Fruit fly (Drosophila melanogaster) whole organism, embryonic: Measurements from ENCODE around the gene CG8958.
A peak's percentile ranks its signal among the peaks of the same experiment; 100 is the strongest.

ENCODE experiments used
- Blimp-1 ChIP-seq: fragments of 200-800 bp; sonication (Bioruptor generic); optimal IDR thresholded peaks from 3 replicates; lab custom pipeline; 2018; ENCODE audit warnings: missing biosample characterization, missing genetic modification characterization, mild to moderate bottlenecking, moderate library complexity, missing genetic modification reagents
- CG12299 ChIP-seq: fragments of 200-800 bp; sonication (Bioruptor generic); optimal IDR thresholded peaks from 2 replicates; lab custom pipeline; 2018; ENCODE audit warnings: missing biosample characterization, mild to moderate bottlenecking, missing genetic modification characterization
- CG13287 ChIP-seq: fragments of 200-800 bp; sonication (Bioruptor generic); IDR thresholded peaks from 2 replicates; pipeline ENCODE4 v1.3.6; 2022; ENCODE audit warnings: missing biosample characterization, missing genetic modification characterization; ENCODE audit not compliant: partially characterized antibody
- CG14710 ChIP-seq: fragments of 200-800 bp; sonication (Bioruptor generic); optimal IDR thresholded peaks from 3 replicates; lab custom pipeline; 2019; ENCODE audit warnings: missing biosample characterization, mild to moderate bottlenecking, missing genetic modification characterization, moderate library complexity
- CG1529 ChIP-seq: fragments of 200-800 bp; sonication (Bioruptor generic); optimal IDR thresholded peaks from 3 replicates; lab custom pipeline; 2018; ENCODE audit warnings: missing biosample characterization, missing genetic modification characterization
- CG1647 ChIP-seq: fragments of 200-800 bp; sonication (Bioruptor generic); optimal IDR thresholded peaks from 3 replicates; lab custom pipeline; 2016; ENCODE audit warnings: missing biosample characterization, missing genetic modification characterization
- CG2678 ChIP-seq: fragments of 200-800 bp; sonication (Bioruptor generic); optimal IDR thresholded peaks from 3 replicates; lab custom pipeline; 2019; ENCODE audit warnings: missing biosample characterization, mild to moderate bottlenecking, missing genetic modification characterization, moderate library complexity
- CG3407 ChIP-seq: fragments of 200-800 bp; sonication (Bioruptor generic); optimal IDR thresholded peaks from 2 replicates; lab custom pipeline; 2018; ENCODE audit warnings: missing biosample characterization, mild to moderate bottlenecking, missing genetic modification characterization
- CG34422 ChIP-seq: fragments of 200-800 bp; sonication (Bioruptor generic); IDR thresholded peaks from 3 replicates; pipeline ENCODE4 v1.3.6; 2022; ENCODE audit warnings: missing biosample characterization, missing genetic modification characterization
- CG42726 ChIP-seq: fragments of 200-800 bp; sonication (Bioruptor generic); IDR thresholded peaks from 2 replicates; pipeline ENCODE4 v1.3.6; 2022; ENCODE audit warnings: missing biosample characterization, missing genetic modification characterization; ENCODE audit not compliant: partially characterized antibody
- CG4282 ChIP-seq: fragments of 200-800 bp; sonication (Bioruptor generic); optimal IDR thresholded peaks from 2 replicates; lab custom pipeline; 2016; ENCODE audit warnings: missing biosample characterization, missing genetic modification characterization
- CG6175 ChIP-seq: fragments of 200-800 bp; sonication (Bioruptor generic); IDR thresholded peaks from 3 replicates; pipeline ENCODE4 v1.3.6; 2022; ENCODE audit warnings: missing biosample characterization, missing genetic modification characterization
- CG6254 ChIP-seq: fragments of 200-800 bp; sonication (Bioruptor generic); optimal IDR thresholded peaks from 3 replicates; lab custom pipeline; 2017; ENCODE audit warnings: mild to moderate bottlenecking, missing biosample characterization, missing genetic modification reagents, missing genetic modification characterization
- CG8089 ChIP-seq: fragments of 200-800 bp; sonication (Bioruptor generic); optimal IDR thresholded peaks from 3 replicates; lab custom pipeline; 2016; ENCODE audit warnings: missing biosample characterization, missing genetic modification characterization
- CoRest ChIP-seq: fragments of 200-800 bp; sonication (Bioruptor generic); optimal IDR thresholded peaks from 3 replicates; lab custom pipeline; 2018; ENCODE audit warnings: missing biosample characterization, mild to moderate bottlenecking, missing genetic modification characterization, moderate library complexity
- Dfd ChIP-seq, 2 experiments: fragments of >200 bp; optimal IDR thresholded peaks; 2 replicates each; lab custom pipeline; 2017; ENCODE audit warnings: missing biosample characterization in 2 of 2, missing genetic modification characterization in 2 of 2
- Dip2 ChIP-seq: fragments of 200-800 bp; sonication (Bioruptor generic); IDR thresholded peaks from 2 replicates; pipeline ENCODE4 v1.3.6; 2022; ENCODE audit warnings: missing biosample characterization, missing genetic modification characterization
- Doc2 ChIP-seq: fragments of 200-800 bp; sonication (Bioruptor generic); IDR thresholded peaks from 2 replicates; pipeline ENCODE4 v1.3.6; 2022; ENCODE audit warnings: missing biosample characterization, missing genetic modification characterization
- Fer1 ChIP-seq: fragments of 200-800 bp; sonication (Bioruptor generic); optimal IDR thresholded peaks from 2 replicates; lab custom pipeline; 2017; ENCODE audit warnings: missing biosample characterization, mild to moderate bottlenecking, missing genetic modification characterization
- Fer3 ChIP-seq: fragments of 200-800 bp; sonication (Bioruptor generic); optimal IDR thresholded peaks from 2 replicates; lab custom pipeline; 2018; ENCODE audit warnings: missing biosample characterization, mild to moderate bottlenecking, missing genetic modification characterization, moderate library complexity
- H2.0 ChIP-seq: fragments of 200-800 bp; sonication (Bioruptor generic); IDR thresholded peaks from 2 replicates; pipeline ENCODE4 v1.3.6; 2022; ENCODE audit warnings: missing biosample characterization, missing genetic modification characterization
- Mrtf ChIP-seq: fragments of 200-800 bp; sonication (Bioruptor generic); IDR thresholded peaks from 3 replicates; pipeline ENCODE4 v1.3.6; 2022; ENCODE audit warnings: missing biosample characterization, missing genetic modification characterization
- Rfx ChIP-seq: fragments of 200-800 bp; sonication (Bioruptor generic); IDR thresholded peaks from 2 replicates; pipeline ENCODE4 v1.3.6; 2022; ENCODE audit warnings: missing biosample characterization, missing genetic modification characterization
- Sry-δ ChIP-seq: fragments of 200-800 bp; sonication (Bioruptor generic); optimal IDR thresholded peaks from 2 replicates; lab custom pipeline; 2016; ENCODE audit warnings: missing biosample characterization, missing genetic modification characterization
- Xbp1 ChIP-seq: fragments of 200-800 bp; sonication (Bioruptor generic); optimal IDR thresholded peaks from 3 replicates; lab custom pipeline; 2016; ENCODE audit warnings: missing biosample characterization, mild to moderate bottlenecking, missing genetic modification characterization
- ase ChIP-seq: fragments of 200-800 bp; sonication (Bioruptor generic); IDR thresholded peaks from 3 replicates; pipeline ENCODE4 v1.3.6; 2022; ENCODE audit warnings: missing biosample characterization, missing genetic modification characterization
- ato ChIP-seq: fragments of 200-800 bp; sonication (Bioruptor generic); IDR thresholded peaks from 2 replicates; pipeline ENCODE4 v1.3.6; 2022; ENCODE audit warnings: missing biosample characterization, missing genetic modification characterization; ENCODE audit not compliant: partially characterized antibody
- az2 ChIP-seq: fragments of 200-800 bp; sonication (Bioruptor generic); optimal IDR thresholded peaks from 3 replicates; lab custom pipeline; 2016; ENCODE audit warnings: missing biosample characterization, missing genetic modification characterization
- corto ChIP-seq: fragments of 200-800 bp; sonication (Bioruptor generic); optimal IDR thresholded peaks from 2 replicates; lab custom pipeline; 2016; ENCODE audit warnings: missing biosample characterization, mild to moderate bottlenecking, missing genetic modification characterization, moderate library complexity
- crol ChIP-seq: fragments of 200-800 bp; sonication (Bioruptor generic); IDR thresholded peaks from 2 replicates; pipeline ENCODE4 v1.3.6; 2022; ENCODE audit warnings: missing biosample characterization, missing genetic modification characterization
- dan ChIP-seq: fragments of 200-800 bp; sonication (Bioruptor generic); IDR thresholded peaks from 2 replicates; pipeline ENCODE4 v1.3.6; 2022; ENCODE audit warnings: missing biosample characterization, missing genetic modification characterization
- dimm ChIP-seq: fragments of 200-800 bp; sonication (Bioruptor generic); IDR thresholded peaks from 2 replicates; pipeline ENCODE4 v1.3.6; 2022; ENCODE audit warnings: missing biosample characterization, missing genetic modification characterization
- dmrt11E ChIP-seq: fragments of 200-800 bp; sonication (Bioruptor generic); optimal IDR thresholded peaks from 3 replicates; lab custom pipeline; 2018; ENCODE audit warnings: missing biosample characterization, mild to moderate bottlenecking, missing genetic modification characterization, moderate library complexity
- ftz-f1 ChIP-seq: fragments of 200-800 bp; sonication (Bioruptor generic); optimal IDR thresholded peaks from 2 replicates; lab custom pipeline; 2016; ENCODE audit warnings: missing biosample characterization, missing genetic modification characterization
- gcm ChIP-seq: fragments of 200-800 bp; sonication (Bioruptor generic); optimal IDR thresholded peaks from 2 replicates; lab custom pipeline; 2019; ENCODE audit warnings: missing biosample characterization, mild to moderate bottlenecking, missing genetic modification characterization, moderate library complexity
- gfzf ChIP-seq: fragments of 200-800 bp; sonication (Bioruptor generic); optimal IDR thresholded peaks from 2 replicates; lab custom pipeline; 2016; ENCODE audit warnings: missing biosample characterization, mild to moderate bottlenecking, missing genetic modification characterization, moderate library complexity
- knrl ChIP-seq: fragments of 200-800 bp; sonication (Bioruptor generic); IDR thresholded peaks from 3 replicates; pipeline ENCODE4 v1.3.6; 2022; ENCODE audit warnings: missing biosample characterization, missing genetic modification characterization; ENCODE audit not compliant: partially characterized antibody
- lilli ChIP-seq: fragments of 200-800 bp; sonication (Bioruptor generic); optimal IDR thresholded peaks from 3 replicates; lab custom pipeline; 2016; ENCODE audit warnings: missing biosample characterization, missing genetic modification characterization
- luna ChIP-seq: fragments of 200-800 bp; sonication (Bioruptor generic); optimal IDR thresholded peaks from 2 replicates; lab custom pipeline; 2016; ENCODE audit warnings: missing biosample characterization, missing genetic modification characterization
- mam ChIP-seq: fragments of 200-800 bp; sonication (Bioruptor generic); optimal IDR thresholded peaks from 3 replicates; lab custom pipeline; 2016; ENCODE audit warnings: missing biosample characterization, missing genetic modification characterization
- onecut ChIP-seq: fragments of 200-800 bp; sonication (Bioruptor generic); IDR thresholded peaks from 2 replicates; pipeline ENCODE4 v1.3.6; 2022; ENCODE audit warnings: missing biosample characterization, missing genetic modification characterization
- p53 ChIP-seq: fragments of 200-800 bp; sonication (Bioruptor generic); optimal IDR thresholded peaks from 2 replicates; lab custom pipeline; 2016; ENCODE audit warnings: missing biosample characterization, missing genetic modification characterization
- peb ChIP-seq: fragments of 200-800 bp; sonication (Bioruptor generic); IDR thresholded peaks from 2 replicates; pipeline ENCODE4 v1.3.6; 2022; ENCODE audit warnings: missing biosample characterization, missing genetic modification characterization
- slbo ChIP-seq: fragments of 200-800 bp; sonication (Bioruptor generic); IDR thresholded peaks from 2 replicates; pipeline ENCODE4 v1.3.6; 2022; ENCODE audit warnings: missing biosample characterization, missing genetic modification characterization
- slou ChIP-seq: fragments of 200-800 bp; sonication (Bioruptor generic); optimal IDR thresholded peaks from 3 replicates; lab custom pipeline; 2016; ENCODE audit warnings: missing biosample characterization, missing genetic modification characterization
- stwl ChIP-seq: fragments of 200-800 bp; sonication (Bioruptor generic); optimal IDR thresholded peaks from 3 replicates; lab custom pipeline; 2018; ENCODE audit warnings: missing biosample characterization, mild to moderate bottlenecking, missing genetic modification characterization, moderate library complexity
- toy ChIP-seq: fragments of 200-800 bp; sonication (Bioruptor generic); IDR thresholded peaks from 2 replicates; pipeline ENCODE4 v1.3.6; 2022; ENCODE audit warnings: missing biosample characterization, missing genetic modification characterization
- zf30C ChIP-seq: fragments of 200-800 bp; sonication (Bioruptor generic); optimal IDR thresholded peaks from 3 replicates; lab custom pipeline; 2018; ENCODE audit warnings: missing biosample characterization, mild to moderate bottlenecking, missing genetic modification characterization

The CG8958 gene

DNA sequence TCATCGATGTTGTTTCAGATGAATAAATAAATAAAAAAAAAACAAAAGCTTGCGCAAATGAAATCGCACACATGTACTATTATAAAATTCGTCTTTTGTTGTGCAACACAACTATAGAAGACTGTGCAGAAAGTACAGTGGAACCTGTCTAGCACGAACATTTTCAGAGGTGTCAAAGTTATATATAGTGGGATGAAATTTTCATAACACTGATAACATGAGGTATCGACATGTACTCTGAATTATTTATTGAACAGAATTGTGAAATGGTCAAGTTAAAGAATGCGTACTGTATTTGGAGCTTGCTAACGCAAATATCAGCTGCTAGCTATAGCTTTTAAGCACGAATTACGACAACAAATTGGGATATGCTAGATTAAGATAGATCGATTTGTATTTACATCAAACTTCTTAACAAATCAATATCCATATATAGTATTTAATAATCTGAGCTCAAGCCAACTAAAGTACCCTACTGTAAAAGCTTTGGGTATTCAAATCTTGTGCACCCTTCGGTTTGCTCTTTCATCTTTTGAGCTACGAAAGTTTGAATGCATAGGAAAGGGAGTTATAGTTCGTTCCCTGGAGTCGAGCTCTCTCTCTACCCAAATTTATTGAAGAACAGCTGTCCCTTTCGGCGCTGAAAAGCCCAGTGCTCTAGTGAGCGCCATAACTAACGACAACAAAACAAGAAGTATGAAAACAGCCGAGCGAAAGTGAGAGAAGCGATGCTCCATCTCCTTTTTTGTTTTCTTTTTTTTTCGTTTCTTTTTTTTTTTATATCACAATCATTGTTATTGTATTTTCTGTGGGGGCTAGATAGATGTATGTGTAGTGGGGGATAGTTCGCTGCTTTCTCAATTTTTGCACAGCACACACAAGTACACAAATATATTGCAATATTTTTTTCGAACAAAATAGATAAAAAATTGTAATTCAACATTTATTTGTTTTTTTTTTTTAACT, 7.4 kb downstream of the CG8958 start (continued):
- TF ChIP-seq slou: peak; percentile 71
- TF ChIP-seq Mrtf (GFP tag; lab: Robert Waterston, UW): peak; percentile 90; the same call in 2 of the 3 replicates
- peak; percentile 81 for TF ChIP-seq dimm (GFP tag; lab: Robert Waterston, UW)
- no peak for TF ChIP-seq gfzf (GFP tag; lab: Kevin White, UChicago)
- TF ChIP-seq peb (GFP tag; lab: Robert Waterston, UW): peak; percentile 78
- TF ChIP-seq CG8089 (GFP tag; lab: Kevin White, UChicago): peak; percentile 74
- TF ChIP-seq Fer1 (GFP tag; lab: Kevin White, UChicago): peak; percentile 93
- TF ChIP-seq ase: peak; percentile 88; the same call in 2 of the 3 replicates
- TF ChIP-seq luna (GFP tag; lab: Kevin White, UChicago): peak; percentile 74
- peak; percentile 78 for TF ChIP-seq gcm (GFP tag; lab: Kevin White, UChicago)
- TF ChIP-seq CG14710 (tag; lab: Kevin White, UChicago): peak; percentile 58
- TF ChIP-seq p53 (GFP tag; lab: Kevin White, UChicago): peak; percentile 64
- TF ChIP-seq CG3407 (GFP tag; lab: Kevin White, UChicago): peak; percentile 67
- TF ChIP-seq Doc2 (GFP tag; lab: Robert Waterston, UW): no peak; the same call in 1 of the 2 replicates
- TF ChIP-seq CG2678 (tag; lab: Kevin White, UChicago): peak; percentile 94
- TF ChIP-seq Dfd (GFP tag; optimal IDR thresholded peaks at IDR 0.05; lab: Kevin White, UChicago): no peak
- no peak for TF ChIP-seq stwl (tag; lab: Kevin White, UChicago)
- TF ChIP-seq crol (GFP tag; lab: Robert Waterston, UW): 0 out of 2 replicates have a peak, but pooled peaks have one; percentile 31
- TF ChIP-seq Sry-δ (GFP tag; lab: Kevin White, UChicago): peak; percentile 55
- TF ChIP-seq ato (GFP tag; lab: Robert Waterston, UW): no peak
- peak; percentile 94 for TF ChIP-seq mam (GFP tag; lab: Kevin White, UChicago)
- TF ChIP-seq dmrt11E (tag; lab: Kevin White, UChicago): peak; percentile 21
- TF ChIP-seq CG6175: peak; percentile 83; the same call in 2 of the 3 replicates
- TF ChIP-seq CG6254 (GFP tag; lab: Kevin White, UChicago): peak; percentile 62
- TF ChIP-seq Xbp1: peak; percentile 94
- TF ChIP-seq az2 (GFP tag; lab: Kevin White, UChicago): peak; percentile 92
- no peak for TF ChIP-seq CG13287 (GFP tag; lab: Robert Waterston, UW)
- peak; percentile 92 for TF ChIP-seq CG34422 (GFP tag; lab: Robert Waterston, UW)
- peak; percentile 72 for TF ChIP-seq Blimp-1 (GFP tag; lab: Kevin White, UChicago)
- peak; percentile 79 for TF ChIP-seq onecut (GFP tag; lab: Robert Waterston, UW)
- no peak for TF ChIP-seq zf30C (GFP tag; lab: Kevin White, UChicago)
- TF ChIP-seq lilli (GFP tag; lab: Kevin White, UChicago): peak; percentile 94
- TF ChIP-seq slbo (GFP tag; lab: Robert Waterston, UW): peak; percentile 97
- TF ChIP-seq Fer3: peak; percentile 95
- TF ChIP-seq CoRest (tag; lab: Kevin White, UChicago): peak; percentile 93
- TF ChIP-seq H2.0: peak; percentile 94
- no peak for TF ChIP-seq ftz-f1 (GFP tag; lab: Kevin White, UChicago)
- TF ChIP-seq CG4282 (GFP tag; lab: Kevin White, UChicago): peak; percentile 81
- peak; percentile 90 for TF ChIP-seq CG1647
- peak; percentile 85 for TF ChIP-seq CG12299 (tag; lab: Kevin White, UChicago)
- peak; percentile 95 for TF ChIP-seq Rfx (GFP tag; lab: Robert Waterston, UW)
- TF ChIP-seq knrl (GFP tag; lab: Robert Waterston, UW): no peak
- no peak for TF ChIP-seq CG42726
- TF ChIP-seq corto (GFP tag; lab: Kevin White, UChicago): peak; percentile 54
- no peak; the same call in 1 of the 2 replicates for TF ChIP-seq Dip2
- 0 out of 2 replicates have a peak, but pooled peaks have one; percentile 22 for TF ChIP-seq dan (GFP tag; lab: Robert Waterston, UW)
- TF ChIP-seq toy: peak; percentile 81
- TF ChIP-seq CG1529 (GFP tag; lab: Kevin White, UChicago): peak; percentile 74
